Worm (Caenorhabditis elegans) whole organism, L4 larva: Measurements from ENCODE around the gene T05C12.1.

Experiments
- Y105C5A.15 ChIP-seq: fragments of 200-800 bp; sonication (Bioruptor generic); IDR thresholded peaks from 2 replicates; pipeline ENCODE4 v1.3.6; 2022; ENCODE audit warnings: missing genetic modification characterization, missing compliant biosample characterization
- ZK546.5 ChIP-seq, 2 experiments: sonication (generic microtip); optimal IDR thresholded peaks; 2 replicates each; lab custom pipeline; 2017; ENCODE audit warnings: missing biosample characterization in 2 of 2, missing genetic modification characterization in 2 of 2
- aha-1 ChIP-seq: fragments of 150-350 bp; peaks from one replicate; lab custom pipeline; 2014; ENCODE audit warnings: missing biosample characterization, missing genetic modification characterization
- ces-1 ChIP-seq: fragments of 150-350 bp; sonication (generic microtip); optimal IDR thresholded peaks from 4 replicates; lab custom pipeline; 2014; ENCODE audit warnings: missing biosample characterization, missing genetic modification reagents, missing genetic modification characterization
- daf-12 ChIP-seq: fragments of 150-350 bp; optimal IDR thresholded peaks from 2 replicates; lab custom pipeline; 2014; ENCODE audit warnings: missing biosample characterization, missing genetic modification reagents, missing genetic modification characterization
- hlh-11 ChIP-seq: fragments of 200-800 bp; sonication (Bioruptor generic); optimal IDR thresholded peaks from 2 replicates; lab custom pipeline; 2018; ENCODE audit warnings: mild to moderate bottlenecking, missing genetic modification characterization, missing compliant biosample characterization
- lin-39 ChIP-seq: fragments of 150-350 bp; optimal IDR thresholded peaks from 2 replicates; lab custom pipeline; 2014; ENCODE audit warnings: missing biosample characterization, missing genetic modification reagents, missing genetic modification characterization
- snpc-1.2 ChIP-seq: fragments of 200-800 bp; sonication (Bioruptor generic); IDR thresholded peaks from 2 replicates; pipeline ENCODE4 v1.3.6; 2022; ENCODE audit warnings: missing genetic modification reagents, missing genetic modification characterization, missing compliant biosample characterization
- snpc-4 ChIP-seq: fragments of 150-350 bp; optimal IDR thresholded peaks from 2 replicates; lab custom pipeline; 2014; ENCODE audit warnings: missing biosample characterization, missing genetic modification characterization

DNA sequence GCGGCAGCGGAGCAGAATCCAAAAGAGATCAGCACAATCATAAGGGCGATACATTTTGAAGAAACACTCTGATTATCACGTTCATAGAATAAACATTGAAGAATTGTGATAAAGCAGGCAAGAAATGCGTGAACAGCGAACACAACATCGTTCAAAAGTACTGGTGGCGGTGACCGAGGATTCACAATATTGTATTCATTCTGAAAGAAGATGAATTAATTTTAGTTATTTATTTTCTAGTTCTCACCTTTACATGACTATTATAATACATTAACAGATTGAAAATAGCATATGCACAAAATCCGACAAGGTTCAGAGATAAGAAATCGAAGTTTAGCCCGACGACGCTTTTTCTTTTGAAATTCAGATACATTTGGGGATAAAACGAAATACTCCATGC is 37.5 kb upstream of the T05C12.1 start:
- TF ChIP-seq lin-39 (tag; lab: Kevin White, UChicago): no peak
- TF ChIP-seq Y105C5A.15 (GFP tag; lab: Robert Waterston, UW): no peak
- no peak for TF ChIP-seq ces-1 (GFP tag; lab: Kevin White, UChicago)
- TF ChIP-seq snpc-1.2 (GFP tag; lab: Robert Waterston, UW): no peak
- TF ChIP-seq ZK546.5 (tag; optimal IDR thresholded peaks at IDR 0.05; lab: Kevin White, UChicago): no peak
- no peak for TF ChIP-seq snpc-4
- TF ChIP-seq aha-1: no peak
- TF ChIP-seq daf-12: no peak
- no peak for TF ChIP-seq hlh-11
